Fruit fly (Drosophila melanogaster) whole organism, embryonic: Measurements from ENCODE around the gene CG12702.

ENCODE experiments used
- CG16815 ChIP-seq: fragments of 200-800 bp; sonication (Bioruptor generic); optimal IDR thresholded peaks from 3 replicates; lab custom pipeline; 2017; ENCODE audit warnings: missing biosample characterization, mild to moderate bottlenecking, missing genetic modification characterization
- ewg ChIP-seq: fragments of 200-800 bp; sonication (Bioruptor generic); optimal IDR thresholded peaks from 3 replicates; lab custom pipeline; 2017; ENCODE audit warnings: mild to moderate bottlenecking, missing biosample characterization, missing genetic modification reagents, missing genetic modification characterization
- grau ChIP-seq: fragments of 200-800 bp; optimal IDR thresholded peaks from 3 replicates; lab custom pipeline; 2019; ENCODE audit warnings: missing biosample characterization, mild to moderate bottlenecking, missing genetic modification characterization, moderate library complexity

DNA sequence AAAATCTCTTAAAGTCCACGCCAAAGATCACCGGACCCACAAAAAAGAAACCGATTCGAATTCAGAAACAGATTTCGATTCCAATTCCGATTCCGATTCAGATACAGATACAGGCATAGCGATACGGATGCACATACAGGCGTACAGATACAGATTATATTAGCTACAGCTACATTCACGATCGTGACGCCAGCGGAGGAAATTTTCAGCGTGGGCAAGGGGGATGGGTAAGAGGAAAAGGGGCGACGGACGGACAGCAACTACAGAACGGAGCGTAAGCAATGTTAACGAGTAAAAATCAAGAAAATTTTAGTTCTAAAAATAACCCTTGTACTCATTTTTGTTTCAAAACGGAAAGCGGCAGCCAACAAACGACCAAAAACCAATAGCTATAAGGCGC lies 47.6 kb downstream of the CG12702 start:
- TF ChIP-seq grau (tag; lab: Kevin White, UChicago) (no peak), CG16815 (GFP tag; lab: Kevin White, UChicago) (no peak), ewg (GFP tag; lab: Kevin White, UChicago) (no peak)
